Worm (Caenorhabditis elegans): ENCODE measurements around the gene del-5.

Gene del-5

ce11 chrX:11008052-11008451, at the start of gene del-5:
Gene del-5 (minus strand): TSS chrX:11008181.
- no peak for TF ChIP-seq dao-5 (tag; optimal IDR thresholded peaks at IDR 0.05)
- TF ChIP-seq him-1 (tag; optimal IDR thresholded peaks at IDR 0.05) = no peak
- TF ChIP-seq W03F9.2 (tag; optimal IDR thresholded peaks at IDR 0.05) = no peak

ce11 chrX:11057028-11057427, 49.0 kb upstream of the del-5 start, which contains the start of gene lpr-3:
Gene lpr-3 (plus strand): TSS chrX:11057401.
- TF ChIP-seq him-1 (tag; optimal IDR thresholded peaks at IDR 0.05) (no peak), W03F9.2 (tag; optimal IDR thresholded peaks at IDR 0.05) (no peak), dao-5 (tag; optimal IDR thresholded peaks at IDR 0.05) (no peak)

DNA sequence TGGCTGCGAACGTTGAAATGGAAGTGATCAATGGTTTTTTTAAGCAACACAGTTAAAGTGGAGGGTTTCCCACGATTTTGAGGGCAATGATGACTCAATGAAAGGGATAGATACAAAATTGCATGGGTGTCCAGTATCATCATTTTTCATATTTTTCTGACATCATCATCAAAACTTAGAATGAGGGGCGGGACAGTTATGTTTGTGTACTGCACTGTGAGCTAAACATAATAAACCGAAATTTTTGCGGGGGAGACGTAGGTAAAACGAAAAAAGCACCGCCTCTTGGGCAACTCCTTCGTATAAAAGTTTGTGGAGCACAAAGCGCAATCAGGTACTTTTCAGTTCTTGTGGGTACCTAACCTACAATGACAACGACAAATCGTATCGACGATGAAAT, 45.6 kb upstream of the del-5 start, which contains the start of gene C09F12.2:
TSS of gene C09F12.2 (plus strand) at position 301 of the 400 bp plus-strand sequence.
- TF ChIP-seq dao-5 (tag; optimal IDR thresholded peaks at IDR 0.05) (no peak), him-1 (tag; optimal IDR thresholded peaks at IDR 0.05) (no peak), W03F9.2 (tag; optimal IDR thresholded peaks at IDR 0.05) (no peak)

DNA sequence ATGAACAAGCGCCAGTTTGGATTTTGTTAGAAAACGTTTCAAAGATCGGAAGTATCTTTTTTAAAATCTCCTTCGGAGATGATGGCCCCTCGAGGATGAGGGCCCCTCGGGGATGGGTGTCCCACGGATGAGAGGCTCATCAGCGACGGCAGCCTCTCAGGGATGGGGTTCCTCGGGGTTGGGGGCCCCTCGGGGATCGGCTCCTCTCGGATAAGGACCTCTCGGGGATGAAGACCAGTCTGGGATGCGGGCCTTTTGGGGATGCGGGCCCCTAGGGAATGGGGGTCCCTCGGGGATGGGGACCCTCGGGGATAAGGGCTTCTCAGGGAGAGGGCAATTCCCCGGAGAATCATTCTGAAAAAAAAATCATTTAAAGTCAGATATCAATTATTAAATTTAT, 42.4 kb upstream of the del-5 start:
- TF ChIP-seq dao-5 (tag; optimal IDR thresholded peaks at IDR 0.05) (no peak), W03F9.2 (tag; optimal IDR thresholded peaks at IDR 0.05) (no peak), him-1 (tag; optimal IDR thresholded peaks at IDR 0.05) (no peak)

ce11 chrX:11047183-11047582, 39.2 kb upstream of the del-5 start, which contains the start of gene clc-1:
Gene clc-1 (plus strand): TSS chrX:11047446.
- TF ChIP-seq dao-5 (tag; optimal IDR thresholded peaks at IDR 0.05) (no peak), him-1 (tag; optimal IDR thresholded peaks at IDR 0.05) (no peak)

- TF ChIP-seq dao-5 (tag; optimal IDR thresholded peaks at IDR 0.05) = no peak
- TF ChIP-seq him-1 (tag; optimal IDR thresholded peaks at IDR 0.05) = no peak
- no peak for TF ChIP-seq W03F9.2 (tag; optimal IDR thresholded peaks at IDR 0.05)
These were observed 34.8 kb upstream of the del-5 start, which contains the start of gene C09F12.3 for ce11 chrX:11042777-11043176. Gene C09F12.3 (minus strand): TSS chrX:11042877.

- TF ChIP-seq him-1 (tag; optimal IDR thresholded peaks at IDR 0.05) = no peak
These were observed 30.2 kb upstream of the del-5 start for ce11 chrX:11038221-11038620.

DNA sequence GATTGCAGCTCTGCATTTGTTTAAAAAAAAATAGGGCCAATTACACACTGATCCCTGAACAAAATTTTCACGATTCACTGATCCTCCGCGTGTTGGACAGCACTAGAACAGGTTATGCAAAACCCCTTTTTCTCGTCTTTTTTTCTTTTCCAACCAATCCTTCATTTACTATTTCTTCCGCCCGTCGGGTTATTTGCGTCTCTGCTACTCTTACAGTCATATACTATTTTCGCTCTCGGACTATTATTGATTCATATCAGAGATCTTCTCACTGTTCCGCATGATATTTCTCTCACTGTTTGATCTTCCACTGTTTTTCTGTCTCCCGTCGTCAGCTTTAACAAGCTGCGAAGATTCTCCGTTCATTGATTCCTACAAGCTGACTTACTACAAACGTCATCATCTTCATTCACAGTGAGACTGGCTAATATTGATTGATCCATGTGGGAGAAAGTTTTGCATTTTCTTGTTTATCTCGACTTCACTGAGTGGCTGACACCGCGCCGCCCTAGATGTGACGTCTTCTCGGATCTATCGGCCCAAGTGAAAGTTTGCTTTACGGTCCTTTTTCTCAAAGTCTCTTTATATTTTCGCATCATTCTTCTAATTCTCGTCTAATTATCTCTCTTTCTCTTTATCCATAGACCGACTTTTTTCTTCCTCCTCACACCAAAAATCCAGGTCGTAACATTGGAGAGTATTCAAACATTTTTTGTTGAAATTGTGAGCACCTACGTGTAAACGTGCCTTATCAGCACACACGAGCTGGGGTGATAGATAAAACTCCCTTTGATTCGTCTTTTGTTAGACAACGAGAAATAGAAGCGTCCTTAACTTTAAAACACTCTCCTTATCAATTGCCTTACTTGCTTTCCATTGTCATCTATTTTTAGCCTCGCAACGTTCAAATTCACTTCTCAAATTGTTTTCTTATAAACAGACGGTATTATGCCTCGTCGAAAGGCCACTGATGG, 28.4 kb upstream of the del-5 start:
- no peak for TF ChIP-seq dao-5 (tag; optimal IDR thresholded peaks at IDR 0.05)
- TF ChIP-seq him-1 (tag; optimal IDR thresholded peaks at IDR 0.05) = no peak
- TF ChIP-seq W03F9.2 (tag; optimal IDR thresholded peaks at IDR 0.05) = no peak

DNA sequence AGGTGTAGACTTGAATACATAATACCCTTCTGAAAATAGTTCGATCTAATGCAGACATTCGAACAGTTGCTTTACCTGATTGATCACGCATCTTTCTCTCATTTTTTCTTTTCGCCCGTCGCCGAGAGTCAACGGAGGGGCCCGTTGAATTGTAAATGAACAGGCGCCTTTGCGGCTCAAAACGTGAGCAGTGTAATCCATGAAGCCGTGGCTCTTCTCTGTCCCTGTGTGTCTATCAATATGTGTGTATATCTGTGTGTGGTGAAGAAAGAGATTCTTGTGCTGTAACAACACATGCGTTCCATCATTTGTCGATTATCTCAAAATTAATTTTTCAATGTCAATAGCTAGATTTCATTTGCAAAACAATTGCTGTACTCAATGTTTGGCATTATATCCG, 27.6 kb upstream of the del-5 start:
- TF ChIP-seq W03F9.2 (tag; optimal IDR thresholded peaks at IDR 0.05) = no peak
- no peak for TF ChIP-seq dao-5 (tag; optimal IDR thresholded peaks at IDR 0.05)
- TF ChIP-seq him-1 (tag; optimal IDR thresholded peaks at IDR 0.05) = no peak

DNA sequence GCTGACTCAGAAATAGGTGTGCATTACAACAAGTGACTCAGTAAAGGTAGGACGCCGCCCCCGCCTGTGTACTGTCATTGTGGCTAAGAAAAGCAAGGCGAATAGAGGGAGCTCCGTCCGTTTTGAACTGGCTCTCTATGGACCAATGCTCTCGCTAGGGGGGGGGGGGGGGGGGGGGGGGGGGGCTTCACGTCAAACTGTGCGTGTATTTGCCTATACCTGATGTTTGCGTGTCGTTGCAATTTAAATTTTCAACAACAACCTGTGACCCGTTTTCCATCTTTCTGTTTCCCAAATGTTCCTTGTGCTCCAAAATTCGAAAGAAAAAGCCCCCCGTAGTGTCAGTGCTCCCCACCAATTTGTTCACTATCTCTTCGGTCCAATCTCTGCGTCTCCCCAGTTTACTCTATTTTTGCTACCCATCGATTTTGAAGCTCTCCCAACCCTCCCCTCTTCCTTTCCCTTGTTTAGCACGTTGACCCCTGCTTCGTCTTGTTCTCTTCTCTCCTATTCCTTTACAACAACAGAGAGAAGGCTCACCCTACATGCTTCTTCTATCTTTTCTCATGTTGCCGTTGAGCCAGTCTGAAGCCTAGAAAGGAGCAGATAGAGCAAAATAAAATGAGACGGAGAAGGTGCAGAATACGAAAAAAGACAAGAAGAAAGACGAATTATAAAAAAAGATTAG, 26.6 kb upstream of the del-5 start:
- peak; percentile 54 for TF ChIP-seq him-1 (tag; optimal IDR thresholded peaks at IDR 0.05)
- TF ChIP-seq W03F9.2 (tag; optimal IDR thresholded peaks at IDR 0.05) = no peak
- no peak for TF ChIP-seq dao-5 (tag; optimal IDR thresholded peaks at IDR 0.05)

DNA sequence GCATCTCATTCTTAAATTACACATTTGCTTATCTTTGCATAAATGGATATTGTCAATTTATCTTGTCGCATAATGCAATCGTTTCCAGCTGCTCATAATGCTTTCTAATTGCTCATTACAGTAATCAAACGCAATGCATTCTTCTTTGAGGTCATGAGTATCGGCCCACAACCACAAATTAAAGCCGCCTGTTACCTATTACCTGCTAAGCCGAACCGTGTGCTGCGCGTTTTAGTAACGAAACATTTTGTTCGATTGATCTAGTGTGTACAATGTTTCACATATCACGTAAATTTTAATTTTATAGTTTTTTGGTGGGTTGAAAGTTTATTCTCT, 25.9 kb upstream of the del-5 start:
- TF ChIP-seq dao-5 (tag; optimal IDR thresholded peaks at IDR 0.05) = no peak
- TF ChIP-seq him-1 (tag; optimal IDR thresholded peaks at IDR 0.05) = no peak
- no peak for TF ChIP-seq W03F9.2 (tag; optimal IDR thresholded peaks at IDR 0.05)

ce11 chrX:11033128-11033951, 25.4 kb upstream of the del-5 start:
- TF ChIP-seq W03F9.2 (tag; optimal IDR thresholded peaks at IDR 0.05) (no peak), him-1 (tag; optimal IDR thresholded peaks at IDR 0.05) (no peak), dao-5 (tag; optimal IDR thresholded peaks at IDR 0.05) (no peak)

- TF ChIP-seq him-1 (tag; optimal IDR thresholded peaks at IDR 0.05) (no peak), dao-5 (tag; optimal IDR thresholded peaks at IDR 0.05) (no peak), W03F9.2 (tag; optimal IDR thresholded peaks at IDR 0.05) (no peak)
These were observed 24.4 kb upstream of the del-5 start for ce11 chrX:11032412-11032811.
